Fruit fly (Drosophila melanogaster): ENCODE data around the gene Pvf2.

Gene Pvf2

dm6 chr2L:7060751-7061150, 23.7 kb downstream of the Pvf2 start, which contains the start of gene Mst27D:
TSS of gene Mst27D (minus strand) at chr2L:7060851.
- TF ChIP-seq OdsH (GFP tag; optimal IDR thresholded peaks at IDR 0.05) = no peak
- TF ChIP-seq CG32264 (GFP tag; optimal IDR thresholded peaks at IDR 0.05) = no peak
- no peak for TF ChIP-seq ey (GFP tag; optimal IDR thresholded peaks at IDR 0.05)
- no peak for TF ChIP-seq Mio (GFP tag; optimal IDR thresholded peaks at IDR 0.05)
- TF ChIP-seq Dfd (GFP tag; optimal IDR thresholded peaks at IDR 0.05) = no peak
- no peak for TF ChIP-seq HLH106 (tag; optimal IDR thresholded peaks at IDR 0.05)
- no peak for TF ChIP-seq rgr (GFP tag; optimal IDR thresholded peaks at IDR 0.05)
- no peak for TF ChIP-seq Abd-B (GFP tag; optimal IDR thresholded peaks at IDR 0.05)
- no peak for TF ChIP-seq CrebA (GFP tag; optimal IDR thresholded peaks at IDR 0.05; ENCODE audit: borderline replicate concordance)
- no peak for TF ChIP-seq sv (GFP tag; optimal IDR thresholded peaks at IDR 0.05)
- no peak for TF ChIP-seq jim (GFP tag; optimal IDR thresholded peaks at IDR 0.05)
- TF ChIP-seq Hnf4 (GFP tag; optimal IDR thresholded peaks at IDR 0.05) = no peak
- no peak for TF ChIP-seq foxo (GFP tag; optimal IDR thresholded peaks at IDR 0.05)
- TF ChIP-seq N (GFP tag; optimal IDR thresholded peaks at IDR 0.05) = no peak
- TF ChIP-seq br (GFP tag; optimal IDR thresholded peaks at IDR 0.05) = no peak
- TF ChIP-seq tai (GFP tag; optimal IDR thresholded peaks at IDR 0.05) = no peak
- no peak for TF ChIP-seq Jra (GFP tag; optimal IDR thresholded peaks at IDR 0.05)

dm6 chr2L:7056189-7056926, 28.1 kb downstream of the Pvf2 start, which contains the start of gene Mnn1:
TSS of gene Mnn1 (plus strand) at chr2L:7056301.
- TF ChIP-seq Dif (GFP tag; optimal IDR thresholded peaks at IDR 0.05; ENCODE audit: partially characterized antibody) = peak; percentile 17
- TF ChIP-seq CG9705 (GFP tag; optimal IDR thresholded peaks at IDR 0.05) = peak; percentile 36
- peak; percentile 35 for TF ChIP-seq Myc (optimal IDR thresholded peaks at IDR 0.05)
- TF ChIP-seq brk (GFP tag; optimal IDR thresholded peaks at IDR 0.05) = peak; percentile 53
- no peak for TF ChIP-seq Hr78 (GFP tag; optimal IDR thresholded peaks at IDR 0.05)
- no peak for TF ChIP-seq CrebA (GFP tag; optimal IDR thresholded peaks at IDR 0.05; ENCODE audit: borderline replicate concordance)
- no peak for TF ChIP-seq woc (GFP tag; optimal IDR thresholded peaks at IDR 0.05)
- no peak for TF ChIP-seq N (GFP tag; optimal IDR thresholded peaks at IDR 0.05)
- peak in 1 of 2 experiments; percentile 56 for TF ChIP-seq foxo (GFP tag; optimal IDR thresholded peaks at IDR 0.05)
- peak; percentile 15 for TF ChIP-seq Vsx2 (GFP tag; optimal IDR thresholded peaks at IDR 0.05; ENCODE audit: partially characterized antibody)
- TF ChIP-seq psq (GFP tag; optimal IDR thresholded peaks at IDR 0.05) = peak; percentile 84
- TF ChIP-seq br (GFP tag; optimal IDR thresholded peaks at IDR 0.05) = peak; percentile 1
- TF ChIP-seq OdsH (GFP tag; optimal IDR thresholded peaks at IDR 0.05) = no peak
- TF ChIP-seq CG32264 (GFP tag; optimal IDR thresholded peaks at IDR 0.05) = no peak
- peak; percentile 66 for TF ChIP-seq jim (GFP tag; optimal IDR thresholded peaks at IDR 0.05)
- TF ChIP-seq sv (GFP tag; optimal IDR thresholded peaks at IDR 0.05) = peak; percentile 17
- TF ChIP-seq ey (GFP tag; optimal IDR thresholded peaks at IDR 0.05) = peak; percentile 41
- TF ChIP-seq Abd-B (GFP tag; optimal IDR thresholded peaks at IDR 0.05) = no peak
- TF ChIP-seq fru (GFP tag; optimal IDR thresholded peaks at IDR 0.05) = peak; percentile 27
- TF ChIP-seq Rel (GFP tag; optimal IDR thresholded peaks at IDR 0.05) = no peak
- peak; percentile 86 for TF ChIP-seq Rel (tag; optimal IDR thresholded peaks at IDR 0.05)
- peak; percentile 82 for TF ChIP-seq h (GFP tag; optimal IDR thresholded peaks at IDR 0.05)
- TF ChIP-seq Hr83 (GFP tag; optimal IDR thresholded peaks at IDR 0.05; ENCODE audit: poor library complexity, severe bottlenecking) = peak; percentile 84
- no peak for TF ChIP-seq dmrt93B (GFP tag; optimal IDR thresholded peaks at IDR 0.05)
- no peak for TF ChIP-seq Jra (GFP tag; optimal IDR thresholded peaks at IDR 0.05)
- peak in 1 of 2 experiments; percentile 8 for TF ChIP-seq dl (GFP tag; optimal IDR thresholded peaks at IDR 0.05; ENCODE audit: insufficient read depth in 1 of 2, partially characterized antibody in 2 of 2)
- no peak for TF ChIP-seq lola (GFP tag; optimal IDR thresholded peaks at IDR 0.05)
- no peak for TF ChIP-seq pan (optimal IDR thresholded peaks at IDR 0.05)
- TF ChIP-seq sage (GFP tag; optimal IDR thresholded peaks at IDR 0.05) = no peak
- no peak for TF ChIP-seq Dfd (GFP tag; optimal IDR thresholded peaks at IDR 0.05)
- no peak for TF ChIP-seq tai (GFP tag; optimal IDR thresholded peaks at IDR 0.05)
- TF ChIP-seq usp (GFP tag; optimal IDR thresholded peaks at IDR 0.05) = no peak
- peak; percentile 5 for TF ChIP-seq dsf (GFP tag; optimal IDR thresholded peaks at IDR 0.05; ENCODE audit: borderline replicate concordance)
- TF ChIP-seq rgr (GFP tag; optimal IDR thresholded peaks at IDR 0.05) = no peak
- no peak for TF ChIP-seq Mio (GFP tag; optimal IDR thresholded peaks at IDR 0.05)
- peak; percentile 51 for TF ChIP-seq Sp1 (GFP tag; optimal IDR thresholded peaks at IDR 0.05)
- no peak for TF ChIP-seq Hnf4 (GFP tag; optimal IDR thresholded peaks at IDR 0.05)
- no peak for TF ChIP-seq GATAd (GFP tag; optimal IDR thresholded peaks at IDR 0.05)
- peak; percentile 42 for TF ChIP-seq HLH106 (tag; optimal IDR thresholded peaks at IDR 0.05)

Measured in whole organism, wandering third instar larva.